Fruit fly (Drosophila melanogaster) Kc167 (cell line): ENCODE data around the gene erm.

ENCODE experiments used
- Myc ChIP-seq: fragments of >200 bp; optimal IDR thresholded peaks from 2 replicates; lab custom pipeline; 2017; ENCODE audit warnings: missing external identifiers
- Sin3A ChIP-seq: fragments of >200 bp; optimal IDR thresholded peaks from 2 replicates; lab custom pipeline; 2018; ENCODE audit warnings: missing external identifiers
- insv ChIP-seq: fragments of >200 bp; optimal IDR thresholded peaks from 3 replicates; lab custom pipeline; 2018; ENCODE audit warnings: missing external identifiers
- psq ChIP-seq: fragments of >200 bp; optimal IDR thresholded peaks from 2 replicates; lab custom pipeline; 2017; ENCODE audit warnings: missing external identifiers
- ttk ChIP-seq: sonication (Bioruptor generic); optimal IDR thresholded peaks from 2 replicates; lab custom pipeline; 2017; ENCODE audit warnings: missing external identifiers

DNA sequence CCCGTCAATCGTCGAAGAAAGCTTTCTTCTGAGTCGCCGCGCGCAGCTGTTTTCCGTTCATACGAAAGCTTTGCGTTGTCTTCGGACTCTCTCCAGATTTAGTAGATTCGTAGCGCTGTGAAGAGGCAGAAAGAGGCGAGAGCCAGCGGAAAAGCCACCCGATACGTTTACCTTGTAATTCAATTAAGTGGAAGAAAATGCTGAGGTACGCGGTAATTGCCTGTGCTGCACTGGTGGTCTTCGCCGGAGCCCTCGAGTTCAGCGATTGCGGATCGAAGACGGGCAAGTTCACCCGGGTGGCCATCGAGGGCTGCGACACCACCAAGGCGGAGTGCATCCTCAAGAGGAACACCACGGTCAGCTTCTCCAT lies 18.0 kb upstream of the erm start, which contains the start of gene Npc2a:
- TF ChIP-seq Myc (lab: Kevin White, UChicago) (no peak), ttk (no peak), psq (lab: Kevin White, UChicago) (no peak), insv (lab: Kevin White, UChicago) (no peak), Sin3A (lab: Kevin White, UChicago) (no peak)
